Worm (Caenorhabditis elegans): ENCODE data around the gene Y2H9A.4.
A peak's percentile ranks its signal among the peaks of the same experiment; 100 is the strongest.

DNA sequence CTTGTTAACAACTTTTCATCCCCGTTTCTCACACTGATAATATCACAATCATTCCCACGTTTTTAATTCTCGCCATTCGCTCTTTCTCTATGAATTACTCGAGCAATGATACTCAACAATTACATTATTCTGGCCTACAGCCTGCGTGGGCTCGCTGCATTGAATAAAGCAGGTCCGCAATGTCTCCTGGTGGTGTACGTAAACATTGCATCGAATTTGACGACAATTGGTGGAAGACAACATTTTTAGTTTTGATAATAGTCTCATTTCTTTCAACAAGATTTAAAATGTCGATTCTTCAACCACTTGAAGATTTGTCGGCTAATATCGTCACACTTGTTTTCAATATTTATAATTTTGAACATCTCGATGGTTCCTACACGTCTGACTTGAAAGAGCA, 13.6 kb downstream of the Y2H9A.4 start, which contains the start of gene bath-39:
- TF ChIP-seq unc-62 (GFP tag; optimal IDR thresholded peaks at IDR 0.05) (no peak), ceh-28 (tag; optimal IDR thresholded peaks at IDR 0.05) (no peak), elt-2 (tag; optimal IDR thresholded peaks at IDR 0.05) (peak; percentile 1), fos-1 (tag; optimal IDR thresholded peaks at IDR 0.05) (no peak)

All from whole organism, L3 larva.